Worm (Caenorhabditis elegans): ENCODE measurements around the gene Y60A9.3.

- TF ChIP-seq ama-1 (optimal IDR thresholded peaks at IDR 0.05) (no peak), fkh-10 (GFP tag; optimal IDR thresholded peaks at IDR 0.05) (no peak), nhr-76 (tag; optimal IDR thresholded peaks at IDR 0.05) (no peak), nhr-12 (tag; optimal IDR thresholded peaks at IDR 0.05) (no peak), unc-30 (tag; optimal IDR thresholded peaks at IDR 0.05) (no peak), snpc-4 (tag; optimal IDR thresholded peaks at IDR 0.05) (no peak), zag-1 (tag; optimal IDR thresholded peaks at IDR 0.05) (no peak), ztf-4 (tag; optimal IDR thresholded peaks at IDR 0.05) (no peak), nhr-84 (tag; optimal IDR thresholded peaks at IDR 0.05) (no peak), nhr-237 (tag; optimal IDR thresholded peaks at IDR 0.05) (no peak), ztf-11 (tag; optimal IDR thresholded peaks at IDR 0.05) (no peak), hpl-2 (GFP tag; optimal IDR thresholded peaks at IDR 0.05) (no peak), elt-2 (tag; optimal IDR thresholded peaks at IDR 0.05) (no peak)
Observed at ce11 chrX:14405817-14406216, 22.8 kb downstream of the Y60A9.3 start, which contains the start of gene frpr-17.
